Worm (Caenorhabditis elegans) whole organism, late embryonic: ENCODE measurements around the gene mcm-10.

Experiments
- C08G9.2 ChIP-seq: sonication (generic microtip); optimal IDR thresholded peaks from 2 replicates; lab custom pipeline; 2016; ENCODE audit warnings: mild to moderate bottlenecking, missing genetic modification characterization, moderate library complexity, missing compliant biosample characterization
- C38D4.7 ChIP-seq: fragments of 200-800 bp; sonication (Bioruptor generic); optimal IDR thresholded peaks from 2 replicates; lab custom pipeline; 2018; ENCODE audit warnings: mild to moderate bottlenecking, missing genetic modification characterization, moderate library complexity, missing compliant biosample characterization
- F13H6.1 ChIP-seq: sonication (generic microtip); optimal IDR thresholded peaks from 2 replicates; lab custom pipeline; 2016; ENCODE audit warnings: missing genetic modification characterization, missing compliant biosample characterization
- K02D7.2 ChIP-seq: sonication (generic microtip); optimal IDR thresholded peaks from 2 replicates; lab custom pipeline; 2017; ENCODE audit warnings: mild to moderate bottlenecking, missing genetic modification characterization, missing compliant biosample characterization
- T23F11.4 ChIP-seq: fragments of 200-800 bp; sonication (Bioruptor generic); optimal IDR thresholded peaks from 2 replicates; lab custom pipeline; 2018; ENCODE audit warnings: mild to moderate bottlenecking, missing genetic modification characterization, missing compliant biosample characterization
- ama-1 ChIP-seq: fragments of 150-350 bp; optimal IDR thresholded peaks from 2 replicates; lab custom pipeline; 2014
- ceh-18 ChIP-seq: sonication (generic microtip); optimal IDR thresholded peaks from 2 replicates; lab custom pipeline; 2016; ENCODE audit warnings: missing genetic modification characterization, missing compliant biosample characterization
- ceh-19 ChIP-seq: fragments of 200-800 bp; sonication (Bioruptor generic); optimal IDR thresholded peaks from 2 replicates; lab custom pipeline; 2018; ENCODE audit warnings: mild to moderate bottlenecking, missing genetic modification characterization, missing compliant biosample characterization
- ceh-22 ChIP-seq: sonication (generic microtip); optimal IDR thresholded peaks from 2 replicates; lab custom pipeline; 2017; ENCODE audit warnings: missing biosample characterization, missing genetic modification characterization
- ceh-24 ChIP-seq: sonication (generic microtip); optimal IDR thresholded peaks from 2 replicates; lab custom pipeline; 2016; ENCODE audit warnings: mild to moderate bottlenecking, missing genetic modification characterization, missing compliant biosample characterization
- ceh-30 ChIP-seq: fragments of 150-350 bp; optimal IDR thresholded peaks from 2 replicates; lab custom pipeline; 2014; ENCODE audit warnings: missing biosample characterization, missing genetic modification characterization
- ceh-31 ChIP-seq: sonication (generic microtip); optimal IDR thresholded peaks from 2 replicates; lab custom pipeline; 2016; ENCODE audit warnings: missing genetic modification characterization, missing compliant biosample characterization
- ceh-34 ChIP-seq: sonication (generic microtip); optimal IDR thresholded peaks from 2 replicates; lab custom pipeline; 2016; ENCODE audit warnings: mild to moderate bottlenecking, missing genetic modification characterization, missing compliant biosample characterization
- ceh-48 ChIP-seq: sonication (generic microtip); optimal IDR thresholded peaks from 2 replicates; lab custom pipeline; 2016; ENCODE audit warnings: missing genetic modification characterization, inconsistent platforms, missing compliant biosample characterization
- ceh-6 ChIP-seq: fragments of 200-800 bp; sonication (Bioruptor generic); optimal IDR thresholded peaks from 2 replicates; lab custom pipeline; 2018; ENCODE audit warnings: mild to moderate bottlenecking, missing genetic modification characterization, missing compliant biosample characterization
- ceh-9 ChIP-seq: sonication (generic microtip); optimal IDR thresholded peaks from 2 replicates; lab custom pipeline; 2016; ENCODE audit warnings: mild to moderate bottlenecking, missing genetic modification characterization, inconsistent platforms, missing compliant biosample characterization
- che-1 ChIP-seq: sonication (generic microtip); optimal IDR thresholded peaks from 2 replicates; lab custom pipeline; 2016; ENCODE audit warnings: mild to moderate bottlenecking, missing genetic modification characterization, missing compliant biosample characterization
- dve-1 ChIP-seq: sonication (generic microtip); optimal IDR thresholded peaks from 2 replicates; lab custom pipeline; 2017; ENCODE audit warnings: antibody characterized with exemption, mild to moderate bottlenecking, missing genetic modification characterization, missing compliant biosample characterization
- elt-2 ChIP-seq: sonication (generic microtip); optimal IDR thresholded peaks from 2 replicates; lab custom pipeline; 2016; ENCODE audit warnings: missing genetic modification reagents, missing genetic modification characterization, missing compliant biosample characterization
- elt-4 ChIP-seq: sonication (generic microtip); optimal IDR thresholded peaks from 2 replicates; lab custom pipeline; 2016; ENCODE audit warnings: missing genetic modification characterization, missing compliant biosample characterization
- ets-4 ChIP-seq: sonication (generic microtip); optimal IDR thresholded peaks from 2 replicates; lab custom pipeline; 2016; ENCODE audit warnings: missing genetic modification characterization, missing compliant biosample characterization
- fax-1 ChIP-seq: sonication (generic microtip); optimal IDR thresholded peaks from 2 replicates; lab custom pipeline; 2016; ENCODE audit warnings: missing genotype, missing genetic modification characterization, missing compliant biosample characterization
- fkh-6 ChIP-seq: sonication (generic microtip); optimal IDR thresholded peaks from 2 replicates; lab custom pipeline; 2016; ENCODE audit warnings: missing genetic modification characterization, missing compliant biosample characterization
- hlh-13 ChIP-seq: fragments of 200-800 bp; sonication (Bioruptor generic); optimal IDR thresholded peaks from 2 replicates; lab custom pipeline; 2018; ENCODE audit warnings: mild to moderate bottlenecking, missing genetic modification characterization, missing compliant biosample characterization
- hlh-15 ChIP-seq: sonication (generic microtip); optimal IDR thresholded peaks from 2 replicates; lab custom pipeline; 2016; ENCODE audit warnings: missing genetic modification characterization, missing compliant biosample characterization
- hlh-6 ChIP-seq: sonication (generic microtip); optimal IDR thresholded peaks from 2 replicates; lab custom pipeline; 2016; ENCODE audit warnings: missing genotype, missing genetic modification characterization, missing compliant biosample characterization
- hlh-8 ChIP-seq: sonication (generic microtip); optimal IDR thresholded peaks from 2 replicates; lab custom pipeline; 2016; ENCODE audit warnings: missing genotype, missing genetic modification characterization, missing compliant biosample characterization
- lin-11 ChIP-seq: fragments of 200-800 bp; sonication (Bioruptor generic); optimal IDR thresholded peaks from 2 replicates; lab custom pipeline; 2018; ENCODE audit warnings: mild to moderate bottlenecking, missing genetic modification characterization, missing compliant biosample characterization
- madf-2 ChIP-seq: sonication (generic microtip); optimal IDR thresholded peaks from 2 replicates; lab custom pipeline; 2017; ENCODE audit warnings: missing genetic modification characterization, missing compliant biosample characterization
- nfya-1 ChIP-seq: sonication (generic microtip); optimal IDR thresholded peaks from 2 replicates; lab custom pipeline; 2017; ENCODE audit warnings: missing genetic modification characterization, mild to moderate bottlenecking, missing compliant biosample characterization, antibody characterized with exemption, moderate library complexity
- nhr-11 ChIP-seq: fragments of 150-350 bp; optimal IDR thresholded peaks from 2 replicates; lab custom pipeline; 2014; ENCODE audit warnings: missing biosample characterization, missing genetic modification characterization
- pax-1 ChIP-seq: fragments of 150-350 bp; optimal IDR thresholded peaks from 2 replicates; lab custom pipeline; 2014; ENCODE audit warnings: missing biosample characterization, missing genetic modification characterization
- pha-2 ChIP-seq: sonication (generic microtip); optimal IDR thresholded peaks from 2 replicates; lab custom pipeline; 2017; ENCODE audit warnings: mild to moderate bottlenecking, missing genetic modification characterization, missing compliant biosample characterization
- pqm-1 ChIP-seq: sonication (generic microtip); optimal IDR thresholded peaks from 2 replicates; lab custom pipeline; 2016; ENCODE audit warnings: missing genetic modification characterization, missing compliant biosample characterization
- pros-1 ChIP-seq: fragments of 150-350 bp; optimal IDR thresholded peaks from 2 replicates; lab custom pipeline; 2014; ENCODE audit warnings: missing biosample characterization, missing genetic modification reagents, missing genetic modification characterization
- ref-2 ChIP-seq: sonication (generic microtip); optimal IDR thresholded peaks from 2 replicates; lab custom pipeline; 2016; ENCODE audit warnings: missing genetic modification characterization, missing compliant biosample characterization
- rnt-1 ChIP-seq: sonication (generic microtip); optimal IDR thresholded peaks from 2 replicates; lab custom pipeline; 2016; ENCODE audit warnings: missing genetic modification characterization, missing compliant biosample characterization
- sdc-2 ChIP-seq: sonication (generic microtip); optimal IDR thresholded peaks from 2 replicates; lab custom pipeline; 2016; ENCODE audit warnings: missing genotype, missing genetic modification characterization, missing compliant biosample characterization
- sox-2 ChIP-seq: fragments of 200-800 bp; sonication (Bioruptor generic); IDR thresholded peaks from 2 replicates; pipeline ENCODE4 v1.3.6; 2022; ENCODE audit warnings: missing genetic modification reagents, missing genetic modification characterization, missing compliant biosample characterization
- syd-9 ChIP-seq: sonication (generic microtip); optimal IDR thresholded peaks from 2 replicates; lab custom pipeline; 2016; ENCODE audit warnings: mild to moderate bottlenecking, missing genetic modification characterization, moderate library complexity, missing compliant biosample characterization
- tbx-2 ChIP-seq: sonication (generic microtip); optimal IDR thresholded peaks from 2 replicates; lab custom pipeline; 2016; ENCODE audit warnings: missing genetic modification characterization, missing compliant biosample characterization
- ttx-3 ChIP-seq: sonication (generic microtip); optimal IDR thresholded peaks from 2 replicates; lab custom pipeline; 2016; ENCODE audit warnings: missing genetic modification reagents, missing genetic modification characterization, missing compliant biosample characterization
- unc-42 ChIP-seq: sonication (generic microtip); optimal IDR thresholded peaks from 2 replicates; lab custom pipeline; 2016; ENCODE audit warnings: missing genotype, missing genetic modification characterization, missing compliant biosample characterization
- zip-5 ChIP-seq: sonication (generic microtip); optimal IDR thresholded peaks from 2 replicates; lab custom pipeline; 2016; ENCODE audit warnings: missing genetic modification characterization, missing compliant biosample characterization
- ztf-16 ChIP-seq: sonication (generic microtip); optimal IDR thresholded peaks from 2 replicates; lab custom pipeline; 2017; ENCODE audit warnings: missing genetic modification characterization, missing compliant biosample characterization

mcm-10 gene

DNA sequence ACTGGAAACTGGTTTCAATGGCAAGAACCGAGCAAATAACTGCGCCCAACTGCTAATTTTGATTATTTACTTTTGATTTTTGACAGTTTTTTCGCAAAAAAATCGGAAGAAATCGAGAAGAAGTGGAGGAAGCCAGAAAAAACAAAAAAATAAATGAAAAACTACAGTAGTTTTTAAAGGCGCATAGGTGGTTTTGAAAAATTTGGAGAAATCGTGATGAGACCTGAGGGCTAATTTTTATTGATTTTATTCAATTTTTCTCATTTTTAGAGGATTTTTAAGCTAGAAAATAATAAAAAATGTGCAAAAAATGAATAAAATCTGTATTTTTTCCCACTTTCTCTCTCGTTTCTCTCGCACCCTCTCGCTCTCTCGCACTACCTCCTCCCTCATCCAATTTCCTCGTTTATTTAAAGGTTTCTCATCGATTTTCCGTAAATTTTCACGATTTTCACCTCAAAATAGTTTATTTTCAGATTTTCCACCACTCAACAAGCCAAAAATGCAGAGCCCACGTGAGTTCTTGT lies 42.7 kb upstream of the mcm-10 start, which contains the start of gene Y47D3A.20:
Gene Y47D3A.20 (plus strand): TSS at position 477 of the 527 bp plus-strand sequence.
- TF ChIP-seq C38D4.7 (GFP tag; lab: Kevin White, UChicago) (no peak), ceh-24 (no peak), elt-4 (tag; lab: Kevin White, UChicago) (no peak), ceh-19 (GFP tag; lab: Kevin White, UChicago) (no peak), hlh-13 (GFP tag; lab: Kevin White, UChicago) (no peak)
- TF ChIP-seq, all 69 proteins: peak for 0

DNA sequence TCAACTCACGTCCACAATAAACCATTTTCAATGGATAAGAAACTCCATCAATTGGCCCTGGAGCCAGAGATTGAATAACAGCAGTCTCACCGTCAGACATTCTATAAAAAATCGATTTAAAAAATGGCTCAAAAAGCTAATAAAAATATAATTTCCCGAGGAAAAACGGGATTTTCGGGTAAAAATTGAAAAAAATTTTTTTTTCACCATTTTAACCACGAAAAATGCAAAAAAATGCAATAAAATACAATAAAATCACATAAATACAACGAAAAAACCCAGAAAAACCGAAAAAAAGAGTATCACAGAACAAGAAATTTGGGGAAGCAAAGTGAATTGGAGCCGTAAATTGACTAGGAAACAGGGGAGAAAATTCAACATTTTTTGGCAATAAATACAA lies 38.6 kb upstream of the mcm-10 start, which contains the start of gene Y47D3A.21:
Gene Y47D3A.21 (minus strand): TSS at position 101 of the 400 bp plus-strand sequence.
- TF ChIP-seq hlh-6 (tag; lab: Kevin White, UChicago), result no peak
- no peak for TF ChIP-seq ceh-22 (tag; lab: Kevin White, UChicago)
- no peak for TF ChIP-seq C08G9.2
- no peak for TF ChIP-seq F13H6.1 (tag; lab: Kevin White, UChicago)
- no peak for TF ChIP-seq ama-1 (lab: Kevin White, UChicago)
- TF ChIP-seq sox-2, result no peak
- no peak for TF ChIP-seq lin-11 (tag; lab: Kevin White, UChicago)
- no peak for TF ChIP-seq syd-9
- no peak for TF ChIP-seq ref-2
- TF ChIP-seq madf-2 (tag; lab: Kevin White, UChicago), result no peak
- no peak for TF ChIP-seq unc-42
- no peak for TF ChIP-seq ceh-30 (tag; lab: Kevin White, UChicago)
- no peak for TF ChIP-seq ttx-3 (tag; lab: Kevin White, UChicago)
- TF ChIP-seq ceh-9, result no peak
- no peak for TF ChIP-seq ceh-6 (GFP tag; lab: Kevin White, UChicago)
- TF ChIP-seq pha-2 (tag; lab: Kevin White, UChicago), result no peak
- TF ChIP-seq nfya-1 (tag; lab: Kevin White, UChicago), result no peak
- no peak for TF ChIP-seq rnt-1 (tag; lab: Kevin White, UChicago)
- TF ChIP-seq pros-1 (tag; lab: Kevin White, UChicago), result no peak

DNA sequence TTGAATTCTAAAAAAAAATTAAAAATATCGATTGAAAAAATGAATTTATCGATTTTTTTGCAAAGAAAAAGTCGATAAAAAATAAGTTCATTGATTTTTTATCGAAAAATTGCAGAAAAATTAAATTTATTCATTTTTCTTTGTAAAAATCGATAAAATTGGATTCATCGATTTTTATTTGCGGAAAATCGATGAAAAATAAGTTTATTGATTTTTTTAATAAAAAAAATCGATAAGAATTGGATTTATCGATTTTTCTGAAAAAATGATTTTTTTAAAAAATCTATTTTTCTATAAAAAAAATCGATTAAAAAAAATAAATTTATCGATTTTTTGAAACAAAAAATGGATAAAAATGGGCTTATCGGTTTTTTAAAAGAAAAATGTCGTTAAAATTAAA lies 37.4 kb upstream of the mcm-10 start:
- TF ChIP-seq pha-2 (tag; lab: Kevin White, UChicago), result no peak
- TF ChIP-seq ceh-30 (tag; lab: Kevin White, UChicago), result no peak
- no peak for TF ChIP-seq zip-5
- TF ChIP-seq fkh-6 (tag; lab: Kevin White, UChicago), result no peak
- no peak for TF ChIP-seq lin-11 (tag; lab: Kevin White, UChicago)
- peak; percentile 42 for TF ChIP-seq ceh-48 (tag; lab: Kevin White, UChicago)

DNA sequence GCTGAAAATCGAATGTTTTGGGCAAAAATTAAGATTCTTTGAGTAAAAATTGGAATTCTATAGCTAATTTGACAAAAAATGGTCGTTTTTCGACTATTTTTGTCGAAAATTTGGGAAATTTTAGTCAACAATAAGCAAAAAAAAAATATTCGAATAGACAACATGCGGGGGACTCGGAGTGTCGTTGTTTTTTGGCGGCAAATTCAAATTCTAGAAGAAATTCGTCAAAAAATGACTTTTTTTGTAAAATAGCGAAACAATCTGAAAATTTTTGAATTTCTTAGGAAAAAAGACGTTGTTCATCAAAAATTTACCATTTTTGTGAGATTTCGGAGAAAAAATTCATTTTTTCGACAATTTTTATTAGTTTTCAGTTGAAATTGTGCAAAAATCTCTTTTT lies 33.7 kb upstream of the mcm-10 start:
- TF ChIP-seq ceh-30 (tag; lab: Kevin White, UChicago), result no peak
- no peak for TF ChIP-seq sdc-2 (tag; lab: Kevin White, UChicago)
- TF ChIP-seq ceh-48 (tag; lab: Kevin White, UChicago), result no peak
- no peak for TF ChIP-seq hlh-15 (tag; lab: Kevin White, UChicago)
- TF ChIP-seq fkh-6 (tag; lab: Kevin White, UChicago), result no peak
- no peak for TF ChIP-seq tbx-2 (tag; lab: Kevin White, UChicago)
- TF ChIP-seq che-1, result no peak
- TF ChIP-seq, all 69 proteins: peak for 0

DNA sequence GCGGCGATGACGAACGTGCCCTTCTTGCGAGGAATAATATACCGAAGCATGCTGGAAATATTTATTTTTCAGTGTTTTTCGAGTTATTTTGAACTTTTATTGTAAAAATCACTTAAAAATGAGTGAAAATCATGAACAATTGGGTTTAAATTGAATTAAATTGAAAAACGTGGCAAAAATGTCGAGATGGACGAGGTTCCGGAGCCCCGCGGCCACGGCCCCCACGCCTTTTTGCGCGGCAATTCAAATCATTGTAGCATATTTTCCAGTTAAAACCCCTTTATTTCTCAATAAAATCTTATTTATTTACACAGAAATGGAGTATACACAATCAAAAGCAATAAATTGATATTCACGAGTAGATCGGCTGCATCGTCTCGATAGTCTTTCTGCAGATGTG lies 31.3 kb upstream of the mcm-10 start:
- TF ChIP-seq ceh-24, result no peak
- TF ChIP-seq elt-2 (tag; lab: Kevin White, UChicago), result peak; percentile 11
- no peak for TF ChIP-seq ceh-6 (GFP tag; lab: Kevin White, UChicago)
- TF ChIP-seq ceh-31 (tag; lab: Kevin White, UChicago), result peak; percentile 84
- TF ChIP-seq K02D7.2 (tag; lab: Kevin White, UChicago), result no peak
- TF ChIP-seq ceh-34 (tag; lab: Kevin White, UChicago), result no peak
- TF ChIP-seq lin-11 (tag; lab: Kevin White, UChicago), result no peak
- no peak for TF ChIP-seq pqm-1 (tag; lab: Kevin White, UChicago)
- no peak for TF ChIP-seq nfya-1 (tag; lab: Kevin White, UChicago)
- no peak for TF ChIP-seq T23F11.4 (GFP tag; lab: Kevin White, UChicago)
- no peak for TF ChIP-seq nhr-11 (tag; lab: Kevin White, UChicago)
- TF ChIP-seq ets-4, result peak; percentile 67
- TF ChIP-seq pax-1 (tag; lab: Kevin White, UChicago), result no peak
- TF ChIP-seq hlh-8, result peak; percentile 34
- TF ChIP-seq tbx-2 (tag; lab: Kevin White, UChicago), result peak; percentile 71
- TF ChIP-seq ceh-19 (GFP tag; lab: Kevin White, UChicago), result no peak
- TF ChIP-seq fkh-6 (tag; lab: Kevin White, UChicago), result no peak
- TF ChIP-seq dve-1, result no peak
- peak; percentile 14 for TF ChIP-seq fax-1
- TF ChIP-seq ztf-16 (tag; lab: Kevin White, UChicago), result no peak
- TF ChIP-seq hlh-15 (tag; lab: Kevin White, UChicago), result no peak
- TF ChIP-seq ceh-18 (tag; lab: Kevin White, UChicago), result no peak
